Fruit fly (Drosophila melanogaster) whole organism, embryonic: ENCODE results near the gene CG12818.

ENCODE experiments used
- Atf6 ChIP-seq: fragments of 200-800 bp; sonication (Bioruptor generic); IDR thresholded peaks from 2 replicates; pipeline ENCODE4 v1.3.6; 2022; ENCODE audit warnings: missing biosample characterization, missing genetic modification characterization
- CG10543 ChIP-seq: fragments of 200-800 bp; sonication (Bioruptor generic); optimal IDR thresholded peaks from 3 replicates; lab custom pipeline; 2017; ENCODE audit warnings: missing biosample characterization, mild to moderate bottlenecking, missing genetic modification characterization, moderate library complexity
- CG1233 ChIP-seq: fragments of 200-800 bp; sonication (Bioruptor generic); optimal IDR thresholded peaks from 4 replicates; lab custom pipeline; 2018; ENCODE audit warnings: missing biosample characterization, mild to moderate bottlenecking, missing genetic modification characterization
- CG13123 ChIP-seq: fragments of 200-800 bp; sonication (Bioruptor generic); optimal IDR thresholded peaks from 2 replicates; lab custom pipeline; 2016; ENCODE audit warnings: missing biosample characterization, missing genetic modification characterization
- CG14441 ChIP-seq: fragments of 200-800 bp; sonication (Bioruptor generic); IDR thresholded peaks from 2 replicates; pipeline ENCODE4 v1.3.6; 2022; ENCODE audit warnings: missing biosample characterization, missing genetic modification characterization
- CG17328 ChIP-seq: fragments of 200-800 bp; sonication (Bioruptor generic); IDR thresholded peaks from 2 replicates; pipeline ENCODE4 v1.3.6; 2022; ENCODE audit warnings: missing biosample characterization, missing genetic modification characterization
- CG2199 ChIP-seq: fragments of 200-800 bp; sonication (Bioruptor generic); IDR thresholded peaks from 3 replicates; pipeline ENCODE4 v1.3.6; 2022; ENCODE audit warnings: missing biosample characterization, missing genetic modification characterization
- CG2678 ChIP-seq: fragments of 200-800 bp; sonication (Bioruptor generic); optimal IDR thresholded peaks from 3 replicates; lab custom pipeline; 2019; ENCODE audit warnings: missing biosample characterization, mild to moderate bottlenecking, missing genetic modification characterization, moderate library complexity
- CG32532 ChIP-seq: fragments of 200-800 bp; sonication (Bioruptor generic); IDR thresholded peaks from 2 replicates; pipeline ENCODE4 v1.3.6; 2022; ENCODE audit warnings: missing biosample characterization, missing genetic modification characterization
- CG32767 ChIP-seq: fragments of 200-800 bp; sonication (Bioruptor generic); IDR thresholded peaks from 2 replicates; pipeline ENCODE4 v1.3.6; 2022; ENCODE audit warnings: missing biosample characterization, missing genetic modification characterization
- CG3281 ChIP-seq: fragments of 200-800 bp; sonication (Bioruptor generic); optimal IDR thresholded peaks from 3 replicates; lab custom pipeline; 2017; ENCODE audit warnings: missing biosample characterization, mild to moderate bottlenecking, missing genetic modification characterization
- CG34376 ChIP-seq: fragments of 200-800 bp; sonication (Bioruptor generic); optimal IDR thresholded peaks from 2 replicates; lab custom pipeline; 2018; ENCODE audit warnings: missing biosample characterization, mild to moderate bottlenecking, missing genetic modification characterization
- CG42726 ChIP-seq: fragments of 200-800 bp; sonication (Bioruptor generic); IDR thresholded peaks from 2 replicates; pipeline ENCODE4 v1.3.6; 2022; ENCODE audit warnings: missing biosample characterization, missing genetic modification characterization; ENCODE audit not compliant: partially characterized antibody
- CG6683 ChIP-seq: fragments of 200-800 bp; sonication (Bioruptor generic); optimal IDR thresholded peaks from 2 replicates; lab custom pipeline; 2017; ENCODE audit warnings: missing biosample characterization, mild to moderate bottlenecking, missing genetic modification characterization, missing genetic modification reagents
- CG6791 ChIP-seq: fragments of 200-800 bp; sonication (Bioruptor generic); IDR thresholded peaks from 3 replicates; pipeline ENCODE4 v1.3.6; 2022; ENCODE audit warnings: missing biosample characterization, missing genetic modification characterization; ENCODE audit not compliant: partially characterized antibody
- CG8089 ChIP-seq: fragments of 200-800 bp; sonication (Bioruptor generic); optimal IDR thresholded peaks from 3 replicates; lab custom pipeline; 2016; ENCODE audit warnings: missing biosample characterization, missing genetic modification characterization
- CG8388 ChIP-seq: fragments of 200-800 bp; sonication (Bioruptor generic); optimal IDR thresholded peaks from 2 replicates; lab custom pipeline; 2019; ENCODE audit warnings: missing biosample characterization, mild to moderate bottlenecking, missing genetic modification characterization, moderate library complexity
- CG9727 ChIP-seq: fragments of 200-800 bp; sonication (Bioruptor generic); optimal IDR thresholded peaks from 3 replicates; lab custom pipeline; 2017; ENCODE audit warnings: missing biosample characterization, mild to moderate bottlenecking, missing genetic modification characterization
- Camta ChIP-seq: fragments of 200-800 bp; sonication (Bioruptor generic); optimal IDR thresholded peaks from 2 replicates; lab custom pipeline; 2016; ENCODE audit warnings: missing biosample characterization, missing genetic modification characterization
- Dll ChIP-seq: fragments of 200-800 bp; sonication (Bioruptor generic); IDR thresholded peaks from 4 replicates; pipeline ENCODE4 v1.3.6; 2022; ENCODE audit warnings: missing biosample characterization, missing genetic modification characterization; ENCODE audit not compliant: partially characterized antibody
- E2f2 ChIP-seq: fragments of 200-800 bp; sonication (Bioruptor generic); IDR thresholded peaks from 2 replicates; pipeline ENCODE4 v1.3.6; 2022; ENCODE audit warnings: missing biosample characterization, missing genetic modification characterization
- Ets65A ChIP-seq: fragments of 200-800 bp; sonication (Bioruptor generic); peaks from one replicate; lab custom pipeline; 2016; ENCODE audit warnings: missing biosample characterization, missing genetic modification characterization
- Gug ChIP-seq: fragments of 200-800 bp; sonication (Bioruptor generic); IDR thresholded peaks from 4 replicates; pipeline ENCODE4 v1.3.6; 2022; ENCODE audit warnings: missing biosample characterization, missing genetic modification characterization
- HLH3B ChIP-seq: fragments of 200-800 bp; sonication (Bioruptor generic); IDR thresholded peaks from 2 replicates; pipeline ENCODE4 v1.3.6; 2022; ENCODE audit warnings: missing biosample characterization, missing genetic modification characterization
- Lhr ChIP-seq: fragments of 200-800 bp; sonication (Bioruptor generic); optimal IDR thresholded peaks from 3 replicates; lab custom pipeline; 2017; ENCODE audit warnings: mild to moderate bottlenecking, missing biosample characterization, missing genetic modification reagents, missing genetic modification characterization
- Oaz ChIP-seq: fragments of 200-800 bp; sonication (Bioruptor generic); IDR thresholded peaks from 2 replicates; pipeline ENCODE4 v1.3.6; 2022; ENCODE audit warnings: missing biosample characterization, missing genetic modification characterization
- Ptx1 ChIP-seq: fragments of 200-800 bp; sonication (Bioruptor generic); IDR thresholded peaks from 2 replicates; pipeline ENCODE4 v1.3.6; 2022; ENCODE audit warnings: missing biosample characterization, missing genetic modification characterization
- TFAM ChIP-seq: fragments of 200-800 bp; sonication (Bioruptor generic); optimal IDR thresholded peaks from 2 replicates; lab custom pipeline; 2017; ENCODE audit warnings: missing biosample characterization, missing genetic modification characterization, inconsistent platforms
- Trl ChIP-seq, 3 experiments: fragments of >200 bp in 2 of 3; fragments of 200-800 bp in 1 of 3; sonication (Bioruptor generic) in 1 of 3; optimal IDR thresholded peaks; 2 replicates in 1 of 3; 3 replicates in 2 of 3; lab custom pipeline; 2016 to 2017; ENCODE audit warnings: missing biosample characterization in 1 of 3, missing genetic modification characterization in 1 of 3
- Vsx1 ChIP-seq: fragments of 200-800 bp; sonication (Bioruptor generic); optimal IDR thresholded peaks from 2 replicates; lab custom pipeline; 2017; ENCODE audit warnings: missing biosample characterization, mild to moderate bottlenecking, missing genetic modification characterization, missing genetic modification reagents
- ab ChIP-seq: fragments of 200-800 bp; sonication (Bioruptor generic); optimal IDR thresholded peaks from 2 replicates; lab custom pipeline; 2016; ENCODE audit warnings: missing biosample characterization, missing genetic modification characterization
- ara ChIP-seq: fragments of 200-800 bp; sonication (Bioruptor generic); IDR thresholded peaks from 2 replicates; pipeline ENCODE4 v1.3.6; 2022; ENCODE audit warnings: missing biosample characterization, missing genetic modification characterization
- ato ChIP-seq: fragments of 200-800 bp; sonication (Bioruptor generic); IDR thresholded peaks from 2 replicates; pipeline ENCODE4 v1.3.6; 2022; ENCODE audit warnings: missing biosample characterization, missing genetic modification characterization; ENCODE audit not compliant: partially characterized antibody
- btn ChIP-seq: fragments of 200-800 bp; sonication (Bioruptor generic); optimal IDR thresholded peaks from 2 replicates; lab custom pipeline; 2016; ENCODE audit warnings: missing biosample characterization, missing genetic modification characterization
- cg ChIP-seq: fragments of 200-800 bp; sonication (Bioruptor generic); optimal IDR thresholded peaks from 3 replicates; lab custom pipeline; 2019; ENCODE audit warnings: missing biosample characterization, mild to moderate bottlenecking, missing genetic modification characterization, moderate library complexity
- cwo ChIP-seq: fragments of 200-800 bp; sonication (Bioruptor generic); optimal IDR thresholded peaks from 3 replicates; lab custom pipeline; 2017; ENCODE audit warnings: missing biosample characterization, missing genetic modification characterization, mild to moderate bottlenecking, moderate library complexity, missing genetic modification reagents
- fd3F ChIP-seq: fragments of 200-800 bp; sonication (Bioruptor generic); optimal IDR thresholded peaks from 2 replicates; lab custom pipeline; 2018; ENCODE audit warnings: missing biosample characterization, mild to moderate bottlenecking, missing genetic modification characterization, moderate library complexity
- fd64A ChIP-seq: fragments of 200-800 bp; sonication (Bioruptor generic); optimal IDR thresholded peaks from 3 replicates; lab custom pipeline; 2018; ENCODE audit warnings: missing biosample characterization, mild to moderate bottlenecking, missing genetic modification characterization
- grau ChIP-seq: fragments of 200-800 bp; optimal IDR thresholded peaks from 3 replicates; lab custom pipeline; 2019; ENCODE audit warnings: missing biosample characterization, mild to moderate bottlenecking, missing genetic modification characterization, moderate library complexity
- klu ChIP-seq: fragments of 200-800 bp; sonication (Bioruptor generic); IDR thresholded peaks from 2 replicates; pipeline ENCODE4 v1.3.6; 2022; ENCODE audit warnings: missing biosample characterization, missing genetic modification characterization
- lab ChIP-seq: fragments of 200-800 bp; sonication (Bioruptor generic); optimal IDR thresholded peaks from 3 replicates; lab custom pipeline; 2017; ENCODE audit warnings: missing biosample characterization, missing genetic modification characterization, mild to moderate bottlenecking, moderate library complexity, missing genetic modification reagents
- mld ChIP-seq: fragments of 200-800 bp; sonication (Bioruptor generic); IDR thresholded peaks from 3 replicates; pipeline ENCODE4 v1.3.6; 2022; ENCODE audit warnings: missing biosample characterization, missing genetic modification characterization; ENCODE audit not compliant: partially characterized antibody
- otp ChIP-seq: fragments of 200-800 bp; sonication (Bioruptor generic); IDR thresholded peaks from 3 replicates; pipeline ENCODE4, ENCODE4 v1.3.6; 2022; ENCODE audit warnings: missing biosample characterization, missing genetic modification characterization
- prd ChIP-seq, 3 experiments: fragments of >200 bp in 2 of 3; fragments of 200-800 bp in 1 of 3; sonication (Bioruptor generic) in 1 of 3; optimal IDR thresholded peaks in 2 of 3; IDR thresholded peaks in 1 of 3; 2 replicates in 2 of 3; 3 replicates in 1 of 3; pipeline versions ENCODE4 v1.3.6 to Lab custom; 2017 to 2022; ENCODE audit warnings: missing biosample characterization in 1 of 3, missing genetic modification characterization in 1 of 3
- ranshi ChIP-seq: fragments of 200-800 bp; sonication (Bioruptor generic); IDR thresholded peaks from 2 replicates; pipeline ENCODE4 v1.3.6; 2022; ENCODE audit warnings: missing biosample characterization, missing genetic modification characterization
- sd ChIP-seq: fragments of 200-800 bp; sonication (Bioruptor generic); optimal IDR thresholded peaks from 3 replicates; lab custom pipeline; 2018; ENCODE audit warnings: missing biosample characterization, mild to moderate bottlenecking, missing genetic modification characterization, moderate library complexity
- ssp ChIP-seq: fragments of 200-800 bp; sonication (Bioruptor generic); IDR thresholded peaks from 2 replicates; pipeline ENCODE4 v1.3.6; 2022; ENCODE audit warnings: missing biosample characterization, missing genetic modification characterization
- usp ChIP-seq: fragments of >200 bp; optimal IDR thresholded peaks from 2 replicates; lab custom pipeline; 2017; ENCODE audit warnings: missing biosample characterization, missing genetic modification characterization

Gene CG12818

dm6 chr3R:10284169-10284568 is 47.2 kb upstream of the CG12818 start (continued):
- TF ChIP-seq ab (GFP tag; lab: Kevin White, UChicago) (no peak), cwo (peak; percentile 81), CG17328 (no peak), sd (peak; percentile 7), ato (no peak), Lhr (no peak), Trl (optimal IDR thresholded peaks at IDR 0.05; lab: Kevin White, UChicago) (peak; percentile 32 to 46), Trl (GFP tag; optimal IDR thresholded peaks at IDR 0.05; lab: Kevin White, UChicago) (no peak), CG32767 (GFP tag; lab: Robert Waterston, UW) (no peak), ara (GFP tag; lab: Robert Waterston, UW) (no peak), prd (optimal IDR thresholded peaks at IDR 0.05; lab: Kevin White, UChicago) (no peak), prd (GFP tag; IDR thresholded peaks at IDR 0.05; lab: Robert Waterston, UW) (no peak), cg (GFP tag; lab: Kevin White, UChicago) (peak; percentile 57), CG2199 (0 out of 3 replicates have a peak, but pooled peaks have one; percentile 55), CG13123 (GFP tag; lab: Kevin White, UChicago) (no peak), Vsx1 (no peak)

- 0 out of 2 replicates have a peak, but pooled peaks have one; percentile 15 for TF ChIP-seq E2f2 (GFP tag; lab: Robert Waterston, UW)
- no peak for TF ChIP-seq CG8089 (GFP tag; lab: Kevin White, UChicago)
- no peak for TF ChIP-seq btn (GFP tag; lab: Kevin White, UChicago)
- TF ChIP-seq CG42726 (GFP tag; lab: Robert Waterston, UW), result no peak
- TF ChIP-seq TFAM (GFP tag; lab: Kevin White, UChicago), result no peak
- peak; percentile 24; the same call in 1 of the 2 replicates for TF ChIP-seq CG32532 (GFP tag; lab: Robert Waterston, UW)
- no peak for TF ChIP-seq CG13123 (GFP tag; lab: Kevin White, UChicago)
- TF ChIP-seq CG1233 (GFP tag; lab: Kevin White, UChicago), result no peak
- no peak for TF ChIP-seq Gug (GFP tag; lab: Robert Waterston, UW)
- TF ChIP-seq grau (tag; lab: Kevin White, UChicago), result no peak
- TF ChIP-seq ranshi (GFP tag; lab: Robert Waterston, UW), result no peak
- TF ChIP-seq CG9727 (GFP tag; lab: Kevin White, UChicago), result no peak
- no peak for TF ChIP-seq CG8388
- no peak for TF ChIP-seq CG2678 (tag; lab: Kevin White, UChicago)
- TF ChIP-seq Ets65A (GFP tag; lab: Kevin White, UChicago), result peak; percentile 39
- TF ChIP-seq klu (GFP tag; lab: Robert Waterston, UW), result no peak
- no peak for TF ChIP-seq fd64A
- no peak for TF ChIP-seq Oaz (GFP tag; lab: Robert Waterston, UW)
- TF ChIP-seq usp (GFP tag; lab: Kevin White, UChicago), result no peak
- peak; percentile 54; the same call in 1 of the 3 replicates for TF ChIP-seq CG6791 (GFP tag; lab: Robert Waterston, UW)
- no peak for TF ChIP-seq HLH3B (GFP tag; lab: Robert Waterston, UW)
- 0 out of 2 replicates have a peak, but pooled peaks have one; percentile 6 for TF ChIP-seq CG14441 (GFP tag; lab: Robert Waterston, UW)
- TF ChIP-seq lab, result no peak
- TF ChIP-seq Atf6 (GFP tag; lab: Robert Waterston, UW), result peak; percentile 8; the same call in 1 of the 2 replicates
- no peak for TF ChIP-seq CG3281
- TF ChIP-seq mld (GFP tag; lab: Robert Waterston, UW), result 0 out of 3 replicates have a peak, but pooled peaks have one; percentile 35
- peak in 1 of 2 experiments; percentile 44 for TF ChIP-seq Trl (optimal IDR thresholded peaks at IDR 0.05; lab: Kevin White, UChicago)
- no peak for TF ChIP-seq Trl (GFP tag; optimal IDR thresholded peaks at IDR 0.05; lab: Kevin White, UChicago)
- no peak for TF ChIP-seq CG34376 (GFP tag; lab: Kevin White, UChicago)
- 0 out of 3 replicates have a peak, but pooled peaks have one; percentile 5 for TF ChIP-seq otp (GFP tag; lab: Robert Waterston, UW)
- TF ChIP-seq CG10543 (GFP tag; lab: Kevin White, UChicago), result no peak
- TF ChIP-seq CG6683 (GFP tag; lab: Kevin White, UChicago), result no peak
- TF ChIP-seq Ptx1 (GFP tag; lab: Robert Waterston, UW), result no peak
- TF ChIP-seq fd3F (GFP tag; lab: Kevin White, UChicago), result no peak
- TF ChIP-seq Camta (GFP tag; lab: Kevin White, UChicago), result no peak
- no peak for TF ChIP-seq ssp (GFP tag; lab: Robert Waterston, UW)
- TF ChIP-seq Dll (GFP tag; lab: Robert Waterston, UW), result no peak
Observed at dm6 chr3R:10311076-10311744, 20.2 kb upstream of the CG12818 start, which contains the start of gene CG6293. Gene CG6293 (minus strand): TSS chr3R:10311613.
